Worm (Caenorhabditis elegans): Measurements from ENCODE around the gene kynu-1.
A peak's percentile ranks its signal among the peaks of the same experiment; 100 is the strongest.

The kynu-1 gene

DNA sequence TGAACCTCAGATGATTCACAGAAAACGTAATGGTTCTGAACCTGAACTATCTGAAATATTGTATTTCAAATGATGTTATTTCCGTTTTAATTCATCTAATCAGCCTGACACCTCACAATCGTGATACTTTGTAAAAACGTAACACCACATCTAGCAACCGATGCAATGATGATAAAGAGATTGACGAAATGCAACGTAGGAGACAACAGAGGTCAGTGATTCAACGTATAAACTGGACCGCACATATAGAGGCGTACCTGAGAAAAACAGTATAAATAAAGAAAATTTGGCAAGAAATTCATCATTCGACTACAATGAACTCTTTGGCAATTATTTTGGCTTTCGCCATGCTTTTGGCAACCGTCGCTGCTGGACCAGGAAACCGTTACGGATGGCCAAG, 24.7 kb downstream of the kynu-1 start, which contains the start of gene C45B2.2:
Gene C45B2.2, plus strand, starts transcription at position 301 of the 400 bp plus-strand sequence.
- TF ChIP-seq nhr-11 (tag; optimal IDR thresholded peaks at IDR 0.05) (no peak), ztf-11 (tag; optimal IDR thresholded peaks at IDR 0.05) (no peak), sup-37 (GFP tag; optimal IDR thresholded peaks at IDR 0.05) (no peak), ceh-82 (tag; optimal IDR thresholded peaks at IDR 0.05) (no peak), F16B12.6 (tag; optimal IDR thresholded peaks at IDR 0.05) (no peak), fkh-8 (tag; optimal IDR thresholded peaks at IDR 0.05) (no peak), nhr-12 (tag; optimal IDR thresholded peaks at IDR 0.05) (no peak), nhr-71 (tag; optimal IDR thresholded peaks at IDR 0.05) (no peak), lin-35 (GFP tag; optimal IDR thresholded peaks at IDR 0.05) (no peak), unc-86 (tag; optimal IDR thresholded peaks at IDR 0.05) (no peak)

ce11 chrX:6082660-6083059, 26.5 kb downstream of the kynu-1 start, which contains the start of gene C45B2.3:
C45B2.3 (plus strand) TSS chrX:6082960.
- TF ChIP-seq nhr-90 (tag; optimal IDR thresholded peaks at IDR 0.05; ENCODE audit: poor library complexity) (no peak), fkh-8 (tag; optimal IDR thresholded peaks at IDR 0.05) (no peak), dsc-1 (tag; optimal IDR thresholded peaks at IDR 0.05) (no peak), sptf-1 (tag; optimal IDR thresholded peaks at IDR 0.05) (no peak), mdl-1 (tag; optimal IDR thresholded peaks at IDR 0.05) (no peak), aha-1 (tag; optimal IDR thresholded peaks at IDR 0.05) (no peak)

DNA sequence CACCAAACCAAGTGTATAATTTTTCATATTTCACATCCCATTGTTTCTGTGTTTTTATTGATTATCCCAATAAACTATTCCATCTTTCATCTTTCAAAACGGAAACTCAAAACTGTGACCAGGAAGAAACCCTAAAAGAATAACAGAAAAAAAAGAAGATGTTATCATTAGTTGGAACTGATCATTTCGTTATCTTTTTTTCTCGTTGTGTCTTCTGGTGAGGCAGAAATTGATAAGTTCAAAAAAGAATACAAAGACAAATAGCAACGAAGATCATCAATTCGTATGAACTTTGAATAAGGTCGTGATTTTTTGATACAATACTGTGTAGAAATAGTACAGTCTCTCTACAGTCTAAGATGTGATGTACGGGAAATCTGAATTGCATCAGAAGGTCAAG, 27.3 kb downstream of the kynu-1 start:
- TF ChIP-seq sup-37 (GFP tag; optimal IDR thresholded peaks at IDR 0.05) = no peak
- peak; percentile 15 for TF ChIP-seq nhr-20 (tag; optimal IDR thresholded peaks at IDR 0.05)
- TF ChIP-seq zag-1 (tag; optimal IDR thresholded peaks at IDR 0.05) = no peak
- no peak for TF ChIP-seq ceh-63 (GFP tag; optimal IDR thresholded peaks at IDR 0.05)
- TF ChIP-seq elt-2 (tag; optimal IDR thresholded peaks at IDR 0.05) = peak; percentile 38
- peak; percentile 48 for TF ChIP-seq lin-14 (GFP tag; optimal IDR thresholded peaks at IDR 0.05)
- no peak for TF ChIP-seq C04F5.9 (tag; optimal IDR thresholded peaks at IDR 0.05)
- peak in 3 of 6 experiments; percentile 41 to 72 (median 66) for TF ChIP-seq elt-3 (tag; optimal IDR thresholded peaks at IDR 0.05)
- no peak for TF ChIP-seq jun-1 (tag; optimal IDR thresholded peaks at IDR 0.05)
- TF ChIP-seq nhr-85 (tag) = no peak
- TF ChIP-seq lin-35 (GFP tag; optimal IDR thresholded peaks at IDR 0.05) = peak in 1 of 2 experiments; percentile 14
- TF ChIP-seq aly-2 (tag; optimal IDR thresholded peaks at IDR 0.05) = no peak
- TF ChIP-seq blmp-1 (tag; optimal IDR thresholded peaks at IDR 0.05) = peak; percentile 44
- TF ChIP-seq nhr-47 (tag; optimal IDR thresholded peaks at IDR 0.05) = no peak
- no peak for TF ChIP-seq isw-1 (GFP tag; IDR thresholded peaks at IDR 0.05)
- no peak for TF ChIP-seq dsc-1 (tag; optimal IDR thresholded peaks at IDR 0.05)

DNA sequence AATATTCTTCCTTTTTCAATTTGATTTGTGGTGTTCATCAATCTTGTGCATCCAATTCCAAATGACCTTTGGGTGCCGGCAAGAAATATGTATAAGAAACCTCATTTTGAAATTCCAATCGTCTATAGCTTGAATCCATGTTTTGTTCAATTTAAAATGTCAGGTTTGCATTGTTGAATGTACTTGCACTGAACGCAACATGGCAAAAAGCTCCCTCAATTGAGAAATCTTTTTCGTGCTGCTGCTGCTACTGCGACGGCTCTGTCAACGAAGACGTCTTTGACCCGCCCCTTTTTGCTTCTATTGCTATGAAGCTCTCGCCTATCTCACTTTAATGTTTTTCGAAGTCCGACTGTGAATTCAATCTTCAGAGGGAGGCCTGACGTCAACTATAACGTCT, 33.9 kb downstream of the kynu-1 start, which contains the start of gene lgc-58:
Gene lgc-58, plus strand, starts transcription at position 301 of the 400 bp plus-strand sequence.
- TF ChIP-seq elt-2 (tag; optimal IDR thresholded peaks at IDR 0.05) = no peak
- TF ChIP-seq sox-4 (tag; optimal IDR thresholded peaks at IDR 0.05) = no peak

DNA sequence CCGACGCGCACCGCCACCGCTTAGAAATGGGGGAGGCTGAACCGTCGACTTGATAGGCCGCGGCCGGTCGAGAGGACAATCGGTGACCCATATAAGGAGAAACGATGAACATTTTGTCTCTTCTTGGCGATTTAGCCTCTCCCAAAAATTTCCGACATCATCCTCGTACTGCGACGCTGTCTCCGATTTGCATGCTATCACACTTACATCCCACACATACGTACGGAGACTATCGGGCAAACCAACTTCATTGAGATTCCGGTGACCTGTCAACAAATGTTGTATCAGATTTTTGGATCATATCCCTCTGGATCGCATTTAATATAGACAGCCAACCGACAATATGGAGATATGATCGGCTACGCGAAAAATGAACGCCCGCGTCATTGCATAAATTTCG, 42.5 kb downstream of the kynu-1 start:
- no peak for TF ChIP-seq fkh-4 (tag; optimal IDR thresholded peaks at IDR 0.05; ENCODE audit: borderline replicate concordance)
- TF ChIP-seq blmp-1 (tag; optimal IDR thresholded peaks at IDR 0.05) = peak; percentile 63
- no peak for TF ChIP-seq sptf-1 (tag; optimal IDR thresholded peaks at IDR 0.05)
- no peak for TF ChIP-seq lir-3 (tag; optimal IDR thresholded peaks at IDR 0.05; ENCODE audit: poor library complexity)

DNA sequence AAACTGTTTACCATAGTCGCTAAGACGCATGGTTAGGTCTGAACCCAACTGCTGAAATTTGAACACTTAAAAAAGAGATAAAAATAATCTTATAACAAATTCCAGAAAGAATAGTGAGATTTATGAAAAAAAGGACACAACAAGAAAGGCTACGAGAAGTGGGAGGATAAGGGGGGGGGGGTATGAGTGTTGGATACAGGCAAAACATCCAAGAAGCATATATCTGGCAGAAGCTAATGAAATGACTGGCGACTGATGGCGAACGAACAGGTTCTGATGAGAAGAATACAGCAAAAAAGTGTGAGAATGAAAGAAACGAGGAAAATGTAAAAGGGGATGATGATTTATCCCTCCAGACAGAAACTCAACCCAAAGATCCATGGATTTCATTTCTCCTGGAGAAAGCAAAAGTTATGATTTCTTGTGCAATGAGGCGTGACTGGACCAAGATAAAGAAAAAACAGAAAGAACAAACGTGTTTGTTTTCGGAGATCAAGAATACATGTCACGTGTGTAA, 43.1 kb downstream of the kynu-1 start, which contains the start of gene ptr-4:
Gene ptr-4, minus strand, starts transcription at position 51 of the 517 bp plus-strand sequence.
- TF ChIP-seq lin-14 (GFP tag; optimal IDR thresholded peaks at IDR 0.05) (no peak), nhr-84 (tag; optimal IDR thresholded peaks at IDR 0.05) (no peak), unc-130 (tag; optimal IDR thresholded peaks at IDR 0.05) (no peak)

All from whole organism, L1 larva.